Worm (Caenorhabditis elegans): ENCODE data around the gene R10F2.4.

ce11 chrIII:2912916-2913315, 10.0 kb downstream of the R10F2.4 start:
- TF ChIP-seq rnt-1 (tag; optimal IDR thresholded peaks at IDR 0.05) (no peak), mep-1 (tag; optimal IDR thresholded peaks at IDR 0.05) (no peak), alr-1 (tag; optimal IDR thresholded peaks at IDR 0.05; ENCODE audit: borderline replicate concordance) (no peak), jun-1 (tag; optimal IDR thresholded peaks at IDR 0.05) (no peak), nhr-20 (tag; optimal IDR thresholded peaks at IDR 0.05) (no peak), tbx-2 (tag; optimal IDR thresholded peaks at IDR 0.05) (no peak)

All from whole organism, L1 larva.